Fruit fly (Drosophila melanogaster) whole organism, embryonic: ENCODE results near the gene CG5435.

Experiments used
- CG15011 ChIP-seq: fragments of 200-800 bp; sonication (Bioruptor generic); optimal IDR thresholded peaks from 3 replicates; lab custom pipeline; 2018; ENCODE audit warnings: missing biosample characterization, mild to moderate bottlenecking, missing genetic modification characterization
- CG1603 ChIP-seq: fragments of 200-800 bp; sonication (Bioruptor generic); optimal IDR thresholded peaks from 2 replicates; lab custom pipeline; 2019; ENCODE audit warnings: missing biosample characterization, mild to moderate bottlenecking, missing genetic modification characterization, moderate library complexity
- CG2202 ChIP-seq: fragments of 200-800 bp; sonication (Bioruptor generic); optimal IDR thresholded peaks from 2 replicates; lab custom pipeline; 2018; ENCODE audit warnings: missing biosample characterization, mild to moderate bottlenecking, missing genetic modification characterization
- Mrtf ChIP-seq: fragments of 200-800 bp; sonication (Bioruptor generic); IDR thresholded peaks from 3 replicates; pipeline ENCODE4 v1.3.6; 2022; ENCODE audit warnings: missing biosample characterization, missing genetic modification characterization
- ranshi ChIP-seq: fragments of 200-800 bp; sonication (Bioruptor generic); IDR thresholded peaks from 2 replicates; pipeline ENCODE4 v1.3.6; 2022; ENCODE audit warnings: missing biosample characterization, missing genetic modification characterization
- slp2 ChIP-seq: fragments of 200-800 bp; sonication (Bioruptor generic); optimal IDR thresholded peaks from 2 replicates; lab custom pipeline; 2016; ENCODE audit warnings: missing biosample characterization, missing genetic modification characterization

DNA sequence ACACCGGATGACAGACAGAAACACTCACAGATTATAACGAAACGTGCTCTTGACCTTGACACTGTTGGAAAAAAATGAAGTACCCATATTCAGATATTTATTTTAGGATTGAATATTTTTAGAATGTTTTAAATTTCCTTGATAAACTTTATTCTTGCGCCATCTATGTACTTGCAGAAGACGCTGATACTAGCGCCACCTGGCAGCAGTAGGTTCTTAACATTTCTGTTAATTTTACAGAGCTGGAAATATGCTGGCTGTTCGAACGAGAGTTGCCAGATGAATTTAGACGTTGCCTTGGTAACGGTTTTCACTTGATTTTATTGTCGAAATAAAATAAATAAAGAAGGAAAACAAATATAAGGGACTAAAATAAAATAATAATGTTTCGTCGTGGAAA is 6.1 kb downstream of the CG5435 start, which contains the start of gene Fam92:
- TF ChIP-seq CG15011 (GFP tag; lab: Kevin White, UChicago) = no peak
- TF ChIP-seq CG2202 (tag; lab: Kevin White, UChicago) = no peak
- TF ChIP-seq Mrtf = peak; percentile 49; the same call in 2 of the 3 replicates
- peak; percentile 32 for TF ChIP-seq slp2 (GFP tag; lab: Kevin White, UChicago)
- TF ChIP-seq ranshi (GFP tag; lab: Robert Waterston, UW) = no peak
- peak; percentile 70 for TF ChIP-seq CG1603 (tag; lab: Kevin White, UChicago)
